Worm (Caenorhabditis elegans): ENCODE measurements around the gene abt-4.
A peak's percentile ranks its signal among the peaks of the same experiment; 100 is the strongest.

The abt-4 gene

DNA sequence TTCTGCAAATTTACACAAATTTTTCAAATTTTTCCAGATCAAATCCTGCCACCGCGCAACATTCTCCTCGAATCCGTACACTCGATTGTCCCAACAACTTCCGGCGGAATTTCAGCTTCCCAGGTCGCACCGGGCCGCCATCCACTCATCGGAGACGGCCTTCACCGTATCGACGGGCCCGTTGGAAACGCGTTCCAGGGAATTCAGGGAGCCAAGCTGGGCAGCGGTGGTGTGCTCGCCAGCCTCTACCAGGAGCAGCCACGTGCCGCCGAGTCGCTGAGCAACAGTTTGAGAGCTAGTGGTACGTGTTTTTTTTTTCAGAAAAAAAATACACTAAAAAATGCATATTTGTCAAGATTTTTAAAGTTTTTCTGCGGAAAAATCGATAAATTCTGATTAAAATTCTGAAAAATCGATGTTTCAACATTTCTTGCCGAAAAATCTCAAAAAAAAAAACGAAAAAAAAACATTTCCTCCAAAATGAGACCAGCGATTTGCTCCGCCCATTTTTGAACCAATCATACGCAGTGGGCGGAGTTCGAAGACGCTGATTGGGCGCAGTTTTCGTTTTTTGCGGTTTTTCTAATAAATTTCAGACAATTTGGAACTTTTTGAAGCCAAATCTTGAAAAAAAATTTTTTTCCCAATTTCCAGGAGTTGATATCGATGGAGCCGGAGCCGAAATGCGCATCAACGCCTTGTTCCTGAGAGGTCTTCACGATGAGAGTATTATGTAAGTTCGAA, 26.6 kb upstream of the abt-4 start:
- no peak for TF ChIP-seq ztf-4 (tag; optimal IDR thresholded peaks at IDR 0.05)
- peak; percentile 93 for TF ChIP-seq nfya-1 (tag; optimal IDR thresholded peaks at IDR 0.05; ENCODE audit: insufficient read depth)
- no peak for TF ChIP-seq nhr-43 (tag; optimal IDR thresholded peaks at IDR 0.05; ENCODE audit: poor library complexity, severe bottlenecking)

ce11 chrV:351787-352186, 21.3 kb upstream of the abt-4 start:
- no peak for TF ChIP-seq nhr-25 (tag; optimal IDR thresholded peaks at IDR 0.05)
- no peak for TF ChIP-seq ZK546.5 (tag; optimal IDR thresholded peaks at IDR 0.05)
- no peak for TF ChIP-seq nhr-76 (tag; optimal IDR thresholded peaks at IDR 0.05)
- no peak for TF ChIP-seq lin-15B (tag; optimal IDR thresholded peaks at IDR 0.05)
- no peak for TF ChIP-seq lin-39 (tag; optimal IDR thresholded peaks at IDR 0.05)
- no peak for TF ChIP-seq nfya-1 (tag; optimal IDR thresholded peaks at IDR 0.05; ENCODE audit: insufficient read depth)
- TF ChIP-seq nhr-12 (tag; optimal IDR thresholded peaks at IDR 0.05) = no peak
- no peak for TF ChIP-seq nhr-43 (tag; optimal IDR thresholded peaks at IDR 0.05; ENCODE audit: poor library complexity, severe bottlenecking)
- TF ChIP-seq fkh-10 (GFP tag; optimal IDR thresholded peaks at IDR 0.05) = no peak
- no peak for TF ChIP-seq aly-2 (tag; optimal IDR thresholded peaks at IDR 0.05)
- no peak for TF ChIP-seq mdl-1 (tag; optimal IDR thresholded peaks at IDR 0.05)
- no peak for TF ChIP-seq daf-12 (tag; optimal IDR thresholded peaks at IDR 0.05)
- TF ChIP-seq ztf-4 (tag; optimal IDR thresholded peaks at IDR 0.05) = no peak
- TF ChIP-seq sea-2 (GFP tag; optimal IDR thresholded peaks at IDR 0.05) = no peak
- no peak for TF ChIP-seq skn-1 (tag; optimal IDR thresholded peaks at IDR 0.05)
- no peak for TF ChIP-seq tbx-2 (tag; optimal IDR thresholded peaks at IDR 0.05)
- no peak for TF ChIP-seq nhr-67 (tag; optimal IDR thresholded peaks at IDR 0.05)
- no peak for TF ChIP-seq fos-1 (tag; optimal IDR thresholded peaks at IDR 0.05)
- TF ChIP-seq lsy-12 (tag; optimal IDR thresholded peaks at IDR 0.05) = no peak

- no peak for TF ChIP-seq lin-15B (tag; optimal IDR thresholded peaks at IDR 0.05)
- peak; percentile 76 for TF ChIP-seq nfya-1 (tag; optimal IDR thresholded peaks at IDR 0.05; ENCODE audit: insufficient read depth)
- no peak for TF ChIP-seq nhr-237 (tag; optimal IDR thresholded peaks at IDR 0.05)
These were observed 20.3 kb upstream of the abt-4 start for ce11 chrV:350822-351221.

- no peak for TF ChIP-seq nhr-77 (tag; optimal IDR thresholded peaks at IDR 0.05)
- peak; percentile 55 for TF ChIP-seq lsy-12 (tag; optimal IDR thresholded peaks at IDR 0.05)
- TF ChIP-seq snpc-4 (tag; optimal IDR thresholded peaks at IDR 0.05) = peak; percentile 78
- peak; percentile 86 for TF ChIP-seq nhr-25 (tag; optimal IDR thresholded peaks at IDR 0.05)
- TF ChIP-seq R02D3.7 (tag; optimal IDR thresholded peaks at IDR 0.05) = peak; percentile 38
- TF ChIP-seq nhr-23 (tag; optimal IDR thresholded peaks at IDR 0.05) = peak; percentile 77
- peak; percentile 4 for TF ChIP-seq pqm-1 (tag; optimal IDR thresholded peaks at IDR 0.05)
- no peak for TF ChIP-seq elt-3 (tag; optimal IDR thresholded peaks at IDR 0.05)
- TF ChIP-seq nhr-12 (tag; optimal IDR thresholded peaks at IDR 0.05) = no peak
- peak; percentile 40 for TF ChIP-seq ztf-4 (tag; optimal IDR thresholded peaks at IDR 0.05)
- TF ChIP-seq skn-1 (tag; optimal IDR thresholded peaks at IDR 0.05) = no peak
- peak; percentile 80 for TF ChIP-seq lin-15B (tag; optimal IDR thresholded peaks at IDR 0.05)
- TF ChIP-seq zag-1 (tag; optimal IDR thresholded peaks at IDR 0.05) = no peak
- TF ChIP-seq nhr-76 (tag; optimal IDR thresholded peaks at IDR 0.05) = no peak
- peak; percentile 46 for TF ChIP-seq mml-1 (tag; optimal IDR thresholded peaks at IDR 0.05)
- TF ChIP-seq pha-4 (tag; optimal IDR thresholded peaks at IDR 0.05) = peak; percentile 89
- TF ChIP-seq jun-1 (tag; optimal IDR thresholded peaks at IDR 0.05) = peak; percentile 42
- peak; percentile 74 for TF ChIP-seq lin-39 (tag; optimal IDR thresholded peaks at IDR 0.05)
- TF ChIP-seq nhr-67 (tag; optimal IDR thresholded peaks at IDR 0.05) = no peak
- no peak for TF ChIP-seq nhr-237 (tag; optimal IDR thresholded peaks at IDR 0.05)
- peak; percentile 59 for TF ChIP-seq ceh-28 (tag; optimal IDR thresholded peaks at IDR 0.05)
- peak; percentile 70 for TF ChIP-seq ama-1 (optimal IDR thresholded peaks at IDR 0.05)
- TF ChIP-seq fkh-2 (tag; optimal IDR thresholded peaks at IDR 0.05) = no peak
- peak; percentile 59 for TF ChIP-seq elt-2 (tag; optimal IDR thresholded peaks at IDR 0.05)
- TF ChIP-seq hmg-11 (tag; optimal IDR thresholded peaks at IDR 0.05) = peak; percentile 76
- peak; percentile 75 for TF ChIP-seq nfya-1 (tag; optimal IDR thresholded peaks at IDR 0.05; ENCODE audit: insufficient read depth)
- TF ChIP-seq mdl-1 (tag; optimal IDR thresholded peaks at IDR 0.05) = peak; percentile 78
These were observed 18.5 kb upstream of the abt-4 start, which contains the start of gene atg-9 for ce11 chrV:349054-349453. Gene atg-9 (plus strand): TSS chrV:349385.
